Worm (Caenorhabditis elegans): Measurements from ENCODE around the gene ZK662.6.

DNA sequence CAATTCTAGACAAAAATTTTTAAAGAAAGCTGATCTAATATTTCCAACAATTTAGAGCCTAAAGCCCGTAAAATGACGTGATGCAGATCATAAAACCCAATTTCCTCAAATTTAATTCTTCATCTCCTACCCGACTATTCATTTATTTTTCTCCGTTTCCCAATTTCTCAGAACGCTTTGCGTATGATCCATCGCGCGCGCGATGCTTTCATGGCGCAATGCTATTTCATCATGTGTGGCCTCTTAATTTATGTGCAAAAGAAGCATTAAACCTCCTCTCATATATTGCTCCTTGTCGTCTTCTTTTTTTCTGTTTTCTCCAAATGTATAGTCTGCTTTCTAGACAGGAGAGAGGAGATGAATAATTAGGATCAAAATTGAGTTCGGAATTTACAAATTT, 49.7 kb upstream of the ZK662.6 start:
- TF ChIP-seq ceh-82 (tag; optimal IDR thresholded peaks at IDR 0.05) (no peak), nhr-237 (tag; optimal IDR thresholded peaks at IDR 0.05) (no peak), nhr-76 (tag; optimal IDR thresholded peaks at IDR 0.05) (no peak)
